Worm (Caenorhabditis elegans) whole organism, L4 larva: ENCODE measurements around the gene C33F10.4.

Experiments
- F44E2.7 ChIP-seq: fragments of 200-800 bp; sonication (Bioruptor generic); IDR thresholded peaks from 2 replicates; pipeline ENCODE4 v2.1.2; 2022; ENCODE audit warnings: missing genetic modification characterization, missing compliant biosample characterization
- T20F7.1 ChIP-seq: fragments of 200-800 bp; sonication (Bioruptor generic); optimal IDR thresholded peaks from 2 replicates; lab custom pipeline; 2018; ENCODE audit warnings: mild to moderate bottlenecking, missing genetic modification characterization, missing compliant biosample characterization
- Y48G9A.11 ChIP-seq: fragments of 200-800 bp; sonication (Bioruptor generic); IDR thresholded peaks from 2 replicates; pipeline ENCODE4 v1.3.6; 2022; ENCODE audit warnings: missing genetic modification reagents, missing genetic modification characterization, missing compliant biosample characterization
- ZK337.2 ChIP-seq: fragments of 200-800 bp; sonication (Bioruptor generic); IDR thresholded peaks from 2 replicates; pipeline ENCODE4 v1.3.6; 2022; ENCODE audit warnings: missing genetic modification reagents, missing genetic modification characterization, missing compliant biosample characterization
- ama-1 ChIP-seq: fragments of 150-350 bp; optimal IDR thresholded peaks from 2 replicates; lab custom pipeline; 2014; ENCODE audit warnings: inconsistent platforms, mixed read lengths
- arid-1 ChIP-seq: fragments of 200-800 bp; sonication (Bioruptor generic); conservative IDR thresholded peaks from 2 replicates; pipeline ENCODE4 v1.3.6; 2022; ENCODE audit warnings: missing genetic modification reagents, missing genetic modification characterization, missing compliant biosample characterization
- attf-4 ChIP-seq: sonication (generic microtip); optimal IDR thresholded peaks from 3 replicates; lab custom pipeline; 2017; ENCODE audit warnings: missing biosample characterization, missing genetic modification characterization
- ceh-82 ChIP-seq: sonication (generic microtip); optimal IDR thresholded peaks from 2 replicates; lab custom pipeline; 2017; ENCODE audit warnings: missing biosample characterization, missing genetic modification characterization
- ces-1 ChIP-seq: fragments of 150-350 bp; sonication (generic microtip); optimal IDR thresholded peaks from 4 replicates; lab custom pipeline; 2014; ENCODE audit warnings: missing biosample characterization, missing genetic modification reagents, missing genetic modification characterization
- daf-16 ChIP-seq, 3 experiments: sonication (generic microtip); optimal IDR thresholded peaks; 2 replicates each; lab custom pipeline; 2016 to 2017; ENCODE audit warnings: missing genetic modification characterization in 3 of 3, missing genetic modification reagents in 3 of 3, mild to moderate bottlenecking in 2 of 3, missing compliant biosample characterization in 2 of 3, missing biosample characterization in 1 of 3, moderate library complexity in 1 of 3
- dmd-6 ChIP-seq: fragments of 200-800 bp; sonication (Bioruptor generic); IDR thresholded peaks from 2 replicates; pipeline ENCODE4 v1.3.6; 2022; ENCODE audit warnings: missing genetic modification reagents, missing genetic modification characterization, missing compliant biosample characterization
- dmd-8 ChIP-seq: fragments of 200-800 bp; sonication (Bioruptor generic); IDR thresholded peaks from 2 replicates; pipeline ENCODE4 v1.3.6; 2022; ENCODE audit warnings: missing genetic modification characterization, missing compliant biosample characterization
- dmd-9 ChIP-seq: fragments of 200-800 bp; sonication (Bioruptor generic); IDR thresholded peaks from 2 replicates; pipeline ENCODE4 v1.3.6; 2022; ENCODE audit warnings: missing genetic modification reagents, missing genetic modification characterization, missing compliant biosample characterization
- gei-8 ChIP-seq: fragments of 200-800 bp; sonication (Bioruptor generic); optimal IDR thresholded peaks from 2 replicates; lab custom pipeline; 2018; ENCODE audit warnings: mild to moderate bottlenecking, missing genetic modification characterization, missing compliant biosample characterization
- hlh-11 ChIP-seq: fragments of 200-800 bp; sonication (Bioruptor generic); optimal IDR thresholded peaks from 2 replicates; lab custom pipeline; 2018; ENCODE audit warnings: mild to moderate bottlenecking, missing genetic modification characterization, missing compliant biosample characterization
- hmg-1.1 ChIP-seq: fragments of 200-800 bp; sonication (Bioruptor generic); IDR thresholded peaks from 2 replicates; pipeline ENCODE4 v1.3.6; 2022; ENCODE audit warnings: missing genetic modification reagents, missing genetic modification characterization, missing compliant biosample characterization
- jun-1 ChIP-seq: fragments of 150-350 bp; optimal IDR thresholded peaks from 2 replicates; lab custom pipeline; 2014; ENCODE audit warnings: missing biosample characterization, missing genetic modification reagents, missing genetic modification characterization
- lin-13 ChIP-seq: fragments of 150-350 bp; optimal IDR thresholded peaks from 2 replicates; lab custom pipeline; 2014; ENCODE audit warnings: missing biosample characterization, missing genetic modification reagents, missing genetic modification characterization
- lin-29 ChIP-seq: fragments of 200-800 bp; sonication (Bioruptor generic); IDR thresholded peaks from 2 replicates; pipeline ENCODE4 v1.3.6; 2022; ENCODE audit warnings: missing genetic modification reagents, missing genetic modification characterization, missing compliant biosample characterization
- lin-39 ChIP-seq: fragments of 150-350 bp; optimal IDR thresholded peaks from 2 replicates; lab custom pipeline; 2014; ENCODE audit warnings: missing biosample characterization, missing genetic modification reagents, missing genetic modification characterization
- lir-3 ChIP-seq: sonication (generic microtip); optimal IDR thresholded peaks from 2 replicates; lab custom pipeline; 2016; ENCODE audit warnings: mild to moderate bottlenecking, missing genetic modification characterization, missing compliant biosample characterization
- madf-5 ChIP-seq, 2 experiments: fragments of 200-800 bp; sonication (Bioruptor generic); IDR thresholded peaks; 2 replicates each; pipeline ENCODE4 v1.3.6; 2022; ENCODE audit warnings: missing compliant biosample characterization in 2 of 2, missing genetic modification characterization in 2 of 2
- madf-9 ChIP-seq: fragments of 200-800 bp; sonication (Bioruptor generic); conservative IDR thresholded peaks from 2 replicates; pipeline ENCODE4 v1.3.6; 2022; ENCODE audit warnings: missing genetic modification reagents, missing genetic modification characterization, missing compliant biosample characterization
- mdt-29 ChIP-seq: fragments of 200-800 bp; sonication (Bioruptor generic); IDR thresholded peaks from 2 replicates; pipeline ENCODE4 v1.3.6; 2022; ENCODE audit warnings: missing genetic modification reagents, missing genetic modification characterization, missing compliant biosample characterization
- mes-2 ChIP-seq: sonication (generic microtip); optimal IDR thresholded peaks from 2 replicates; lab custom pipeline; 2016; ENCODE audit warnings: missing genotype, mild to moderate bottlenecking, missing genetic modification characterization, missing compliant biosample characterization; ENCODE audit not compliant: poor library complexity, severe bottlenecking
- mxl-3 ChIP-seq: fragments of 200-800 bp; sonication (Bioruptor generic); optimal IDR thresholded peaks from 2 replicates; lab custom pipeline; 2018; ENCODE audit warnings: mild to moderate bottlenecking, missing genetic modification characterization, missing compliant biosample characterization
- nhr-10 ChIP-seq: fragments of 150-350 bp; optimal IDR thresholded peaks from 2 replicates; lab custom pipeline; 2014; ENCODE audit warnings: missing biosample characterization, missing genetic modification characterization
- nhr-11 ChIP-seq: fragments of 150-350 bp; optimal IDR thresholded peaks from 2 replicates; lab custom pipeline; 2014; ENCODE audit warnings: missing biosample characterization, missing genetic modification characterization
- nhr-237 ChIP-seq: sonication (generic microtip); optimal IDR thresholded peaks from 2 replicates; lab custom pipeline; 2017; ENCODE audit warnings: missing biosample characterization, missing genetic modification characterization
- nhr-28 ChIP-seq: fragments of 150-350 bp; optimal IDR thresholded peaks from 2 replicates; lab custom pipeline; 2014; ENCODE audit warnings: missing biosample characterization, missing genetic modification characterization
- nhr-41 ChIP-seq: fragments of 200-800 bp; sonication (Bioruptor generic); IDR thresholded peaks from 2 replicates; pipeline ENCODE4 v1.3.6; 2022; ENCODE audit warnings: missing genetic modification reagents, missing genetic modification characterization, missing compliant biosample characterization
- nhr-48 ChIP-seq: sonication (generic microtip); optimal IDR thresholded peaks from 2 replicates; lab custom pipeline; 2016; ENCODE audit warnings: mild to moderate bottlenecking, missing genetic modification characterization, missing compliant biosample characterization
- nhr-77 ChIP-seq: fragments of 150-350 bp; optimal IDR thresholded peaks from 2 replicates; lab custom pipeline; 2014; ENCODE audit warnings: missing biosample characterization, missing genetic modification characterization
- pqm-1 ChIP-seq: sonication (generic microtip); optimal IDR thresholded peaks from 2 replicates; lab custom pipeline; 2017; ENCODE audit warnings: missing biosample characterization, missing genetic modification characterization
- sdz-12 ChIP-seq: fragments of 200-800 bp; sonication (Bioruptor generic); optimal IDR thresholded peaks from 2 replicates; lab custom pipeline; 2018; ENCODE audit warnings: mild to moderate bottlenecking, missing genetic modification characterization, missing compliant biosample characterization
- skn-1 ChIP-seq: fragments of 150-350 bp; optimal IDR thresholded peaks from 2 replicates; lab custom pipeline; 2014; ENCODE audit warnings: missing biosample characterization, missing genetic modification characterization
- snpc-1.2 ChIP-seq: fragments of 200-800 bp; sonication (Bioruptor generic); IDR thresholded peaks from 2 replicates; pipeline ENCODE4 v1.3.6; 2022; ENCODE audit warnings: missing genetic modification reagents, missing genetic modification characterization, missing compliant biosample characterization
- tag-97 ChIP-seq: fragments of 200-800 bp; sonication (Bioruptor generic); IDR thresholded peaks from 2 replicates; pipeline ENCODE4 v1.3.6; 2022; ENCODE audit warnings: missing genetic modification characterization, missing compliant biosample characterization
- unc-130 ChIP-seq: sonication (generic microtip); optimal IDR thresholded peaks from 2 replicates; lab custom pipeline; 2016; ENCODE audit warnings: missing genetic modification reagents, missing genetic modification characterization, missing compliant biosample characterization
- unc-62 ChIP-seq, 3 experiments: fragments of 150-350 bp in 1 of 3; sonication (generic microtip); optimal IDR thresholded peaks in 2 of 3; peaks in 1 of 3; 1 replicate in 1 of 3; 2 replicates in 2 of 3; lab custom pipeline; 2014 to 2017; ENCODE audit warnings: missing biosample characterization in 3 of 3, missing genetic modification characterization in 3 of 3, missing genetic modification reagents in 3 of 3, missing genotype in 1 of 3
- zag-1 ChIP-seq: fragments of 150-350 bp; optimal IDR thresholded peaks from 2 replicates; lab custom pipeline; 2014; ENCODE audit warnings: missing biosample characterization, missing genetic modification characterization
- zfp-2 ChIP-seq: sonication (generic microtip); optimal IDR thresholded peaks from 2 replicates; lab custom pipeline; 2016; ENCODE audit warnings: mild to moderate bottlenecking, missing genetic modification characterization, missing compliant biosample characterization

Gene C33F10.4

DNA sequence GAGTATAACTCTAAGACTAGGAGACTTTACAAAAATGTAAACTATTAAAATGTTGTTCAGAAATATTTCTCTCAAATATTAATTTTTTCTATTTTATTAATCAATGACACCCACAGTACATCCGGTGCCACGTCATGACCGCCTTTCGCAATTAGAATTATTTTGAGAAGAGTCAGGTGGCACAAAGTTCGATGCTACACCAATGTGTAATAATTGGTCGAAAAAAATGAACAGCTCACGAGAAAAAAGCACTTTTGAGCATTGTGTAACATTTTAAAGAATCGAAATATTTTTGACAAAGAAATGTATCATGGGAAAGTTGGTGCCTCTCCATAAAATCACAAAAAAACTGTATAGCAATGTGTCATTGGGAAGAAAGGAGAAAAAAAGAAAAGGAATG lies 11.2 kb downstream of the C33F10.4 start:
- peak in 1 of 2 experiments; percentile 18 for TF ChIP-seq daf-16 (GFP tag; optimal IDR thresholded peaks at IDR 0.05; lab: Kevin White, UChicago)
- TF ChIP-seq daf-16 (tag; optimal IDR thresholded peaks at IDR 0.05; lab: Kevin White, UChicago), result no peak
- TF ChIP-seq ces-1 (GFP tag; lab: Kevin White, UChicago), result no peak

DNA sequence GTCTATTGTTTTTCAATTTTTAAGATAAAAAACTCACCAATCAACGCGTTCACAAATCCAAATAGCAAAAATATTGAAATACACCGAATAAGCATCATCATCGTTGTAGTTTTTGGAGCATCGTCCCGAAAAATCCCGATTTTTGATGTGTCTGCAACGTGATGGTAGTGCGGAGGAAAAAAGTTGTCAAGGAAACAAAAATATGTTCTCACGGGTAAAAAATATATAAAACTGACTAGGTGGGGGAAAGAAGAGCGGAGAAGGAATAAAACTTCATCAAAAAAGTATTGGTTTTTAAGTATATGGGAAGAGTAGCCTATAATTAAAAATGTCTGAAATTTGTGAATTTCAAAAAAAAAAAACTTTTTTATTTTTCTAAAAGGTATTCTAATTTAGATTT lies 16.4 kb downstream of the C33F10.4 start, which contains the start of gene rig-6:
rig-6 (minus strand) TSS at position 101 of the 400 bp plus-strand sequence.
- TF ChIP-seq lin-13 (GFP tag; lab: Kevin White, UChicago) (no peak), Y48G9A.11 (GFP tag; lab: Robert Waterston, UW) (no peak), hlh-11 (no peak), hmg-1.1 (no peak), snpc-1.2 (GFP tag; lab: Robert Waterston, UW) (no peak), nhr-77 (tag; lab: Kevin White, UChicago) (no peak), unc-130 (GFP tag; lab: Kevin White, UChicago) (no peak), sdz-12 (GFP tag; lab: Kevin White, UChicago) (no peak), lin-29 (no peak), dmd-9 (GFP tag; lab: Robert Waterston, UW) (no peak), madf-5 (GFP tag; IDR thresholded peaks at IDR 0.05; lab: Robert Waterston, UW) (no peak), ama-1 (lab: Kevin White, UChicago) (no peak)

DNA sequence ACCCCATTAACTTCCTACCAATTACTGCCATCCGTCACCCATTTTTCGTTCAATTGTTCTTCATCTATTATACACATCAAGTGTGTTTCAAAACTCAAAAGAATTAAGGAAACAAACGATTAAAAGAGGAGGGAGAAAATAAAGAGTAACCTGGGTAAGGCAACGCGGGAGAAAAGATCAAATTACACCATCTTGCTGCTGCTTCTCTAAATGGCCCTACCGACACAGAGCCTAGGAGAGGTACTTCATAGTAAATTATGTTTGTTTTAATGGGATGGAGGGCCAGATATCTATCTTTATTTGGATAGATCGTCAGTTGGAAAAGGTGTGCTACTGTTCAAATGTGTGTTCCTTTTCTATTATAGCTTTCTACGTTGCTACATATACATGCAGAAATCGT lies 19.8 kb downstream of the C33F10.4 start:
- TF ChIP-seq gei-8 (GFP tag; lab: Kevin White, UChicago) (no peak), skn-1 (tag; lab: Kevin White, UChicago) (no peak), mes-2 (tag; lab: Kevin White, UChicago) (no peak), jun-1 (tag; lab: Kevin White, UChicago) (no peak), lir-3 (tag; lab: Kevin White, UChicago) (no peak), madf-9 (GFP tag; lab: Robert Waterston, UW) (no peak), tag-97 (GFP tag; lab: Robert Waterston, UW) (no peak), arid-1 (no peak), ZK337.2 (GFP tag; lab: Robert Waterston, UW) (no peak), T20F7.1 (GFP tag; lab: Kevin White, UChicago) (no peak), nhr-11 (tag; lab: Kevin White, UChicago) (no peak), mdt-29 (GFP tag; lab: Robert Waterston, UW) (no peak)

DNA sequence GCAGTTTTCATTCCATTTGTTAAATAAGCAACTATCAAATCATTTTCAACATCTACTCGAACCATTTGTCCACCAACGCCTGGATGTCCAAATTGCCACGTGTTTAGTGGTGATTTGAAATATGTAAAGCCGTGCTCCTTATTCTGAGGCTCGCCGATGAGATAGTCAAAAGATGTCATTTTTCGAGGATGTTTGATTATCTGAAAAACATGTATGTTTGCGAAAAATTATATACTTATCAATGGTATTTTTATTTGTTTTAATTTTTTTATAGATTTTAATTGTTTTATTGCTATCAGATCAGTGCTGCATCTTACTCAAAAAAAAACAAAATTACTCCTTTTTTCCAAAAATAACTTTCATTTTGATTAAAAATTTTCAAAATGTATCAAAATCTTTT lies 23.2 kb downstream of the C33F10.4 start:
- TF ChIP-seq unc-62 (GFP tag; optimal IDR thresholded peaks at IDR 0.05 in 1 of 2; lab: Kevin White, UChicago) (peak in 1 of 2 experiments; percentile 94), unc-62 (tag; optimal IDR thresholded peaks at IDR 0.05; lab: Kevin White, UChicago) (no peak), arid-1 (no peak), nhr-41 (GFP tag; lab: Robert Waterston, UW) (no peak), ceh-82 (tag; lab: Kevin White, UChicago) (no peak)

DNA sequence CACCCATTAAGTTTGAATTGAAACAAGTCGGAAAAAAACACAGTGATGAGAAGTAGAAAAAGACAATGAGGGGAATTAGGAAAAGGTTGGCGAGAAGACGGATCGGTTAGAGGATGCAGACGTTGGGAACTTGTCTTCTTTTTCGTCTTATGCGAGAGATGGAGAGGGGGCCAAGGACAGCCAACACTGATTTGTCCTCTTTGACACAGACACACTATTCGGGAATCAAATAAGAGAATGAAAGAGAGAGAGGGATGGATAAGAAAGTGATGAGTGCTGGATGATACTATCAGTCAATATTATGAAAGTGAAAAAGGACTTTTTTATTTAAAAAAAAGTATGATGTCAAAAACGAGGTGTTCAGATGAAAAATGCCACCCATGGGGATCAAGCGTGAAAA lies 26.2 kb downstream of the C33F10.4 start, which contains the start of gene lact-5:
lact-5 (minus strand) TSS at position 1 of the 400 bp plus-strand sequence.
- TF ChIP-seq nhr-237 (tag; lab: Kevin White, UChicago) (no peak), arid-1 (no peak), nhr-77 (tag; lab: Kevin White, UChicago) (no peak), nhr-28 (peak; percentile 64), attf-4 (tag; lab: Kevin White, UChicago) (no peak), lin-39 (tag; lab: Kevin White, UChicago) (no peak), dmd-8 (no peak), zag-1 (tag; lab: Kevin White, UChicago) (no peak), nhr-10 (tag; lab: Kevin White, UChicago) (no peak), madf-5 (GFP tag; IDR thresholded peaks at IDR 0.05; lab: Robert Waterston, UW) (no peak), F44E2.7 (GFP tag; lab: Robert Waterston, UW) (no peak), pqm-1 (tag; lab: Kevin White, UChicago) (no peak), ZK337.2 (GFP tag; lab: Robert Waterston, UW) (no peak), dmd-6 (no peak), hmg-1.1 (no peak), nhr-48 (tag; lab: Kevin White, UChicago) (peak; percentile 46), mxl-3 (GFP tag; lab: Kevin White, UChicago) (peak; percentile 22), zfp-2 (tag; lab: Kevin White, UChicago) (no peak)
